Fruit fly (Drosophila melanogaster): ENCODE results near the gene Ir7f.

The Ir7f gene

dm6 chrX:7893411-7894122, 9.7 kb upstream of the Ir7f start, which contains the start of the genes CG45089, ND-MNLL and p115 (continued):
- TF ChIP-seq C15 (GFP tag; IDR thresholded peaks at IDR 0.05) (no peak), GATAe (GFP tag; conservative IDR thresholded peaks at IDR 0.05) (no peak), pfk (GFP tag; optimal IDR thresholded peaks at IDR 0.05) (no peak), CG6854 (GFP tag; optimal IDR thresholded peaks at IDR 0.05) (no peak), bowl (GFP tag; IDR thresholded peaks at IDR 0.05) (no peak), CG18764 (GFP tag; optimal IDR thresholded peaks at IDR 0.05) (peak; percentile 44), ems (GFP tag; optimal IDR thresholded peaks at IDR 0.05) (peak; percentile 10), phol (tag; optimal IDR thresholded peaks at IDR 0.05) (peak; percentile 69), CG4328 (GFP tag; optimal IDR thresholded peaks at IDR 0.05) (peak; percentile 63), Meics (GFP tag; optimal IDR thresholded peaks at IDR 0.05) (peak; percentile 33), Opbp (GFP tag; IDR thresholded peaks at IDR 0.05; ENCODE audit: partially characterized antibody) (no peak; the same call in 2 of the 3 replicates), TFAM (GFP tag; optimal IDR thresholded peaks at IDR 0.05) (no peak), nom (GFP tag; optimal IDR thresholded peaks at IDR 0.05) (no peak), Jarid2 (GFP tag; optimal IDR thresholded peaks at IDR 0.05) (no peak), ato (GFP tag; IDR thresholded peaks at IDR 0.05; ENCODE audit: partially characterized antibody) (no peak), Myb (GFP tag; optimal IDR thresholded peaks at IDR 0.05) (peak; percentile 20), Hand (GFP tag; optimal IDR thresholded peaks at IDR 0.05) (no peak), CG15514 (GFP tag; optimal IDR thresholded peaks at IDR 0.05) (peak; percentile 66), gfzf (GFP tag; optimal IDR thresholded peaks at IDR 0.05) (peak; percentile 12), Doc2 (GFP tag; IDR thresholded peaks at IDR 0.05) (no peak), rib (GFP tag; IDR thresholded peaks at IDR 0.05) (no peak), Hsf (GFP tag; optimal IDR thresholded peaks at IDR 0.05) (peak; percentile 48), lov (optimal IDR thresholded peaks at IDR 0.05) (no peak), lov (GFP tag; IDR thresholded peaks at IDR 0.05) (no peak), CG16863 (GFP tag; optimal IDR thresholded peaks at IDR 0.05) (no peak), ase (GFP tag; IDR thresholded peaks at IDR 0.05) (no peak), Dek (tag; optimal IDR thresholded peaks at IDR 0.05) (peak; percentile 48), Hr78 (GFP tag; optimal IDR thresholded peaks at IDR 0.05) (no peak), CG17568 (GFP tag; optimal IDR thresholded peaks at IDR 0.05) (no peak), CG1529 (GFP tag; optimal IDR thresholded peaks at IDR 0.05) (peak; percentile 6), Lhr (GFP tag; optimal IDR thresholded peaks at IDR 0.05) (no peak), pho (GFP tag; optimal IDR thresholded peaks at IDR 0.05) (peak; percentile 14), CG18011 (GFP tag; optimal IDR thresholded peaks at IDR 0.05) (peak; percentile 29), lilli (GFP tag; optimal IDR thresholded peaks at IDR 0.05) (peak; percentile 81), CG1792 (GFP tag; optimal IDR thresholded peaks at IDR 0.05) (no peak), CG17361 (GFP tag; IDR thresholded peaks at IDR 0.05) (peak; percentile 61), Tbp (GFP tag; optimal IDR thresholded peaks at IDR 0.05) (no peak), CG16813 (GFP tag; IDR thresholded peaks at IDR 0.05; ENCODE audit: partially characterized antibody) (peak; percentile 58), NC2β (GFP tag; optimal IDR thresholded peaks at IDR 0.05) (peak; percentile 12), ind (GFP tag; optimal IDR thresholded peaks at IDR 0.05) (peak; percentile 64), dpn (GFP tag; optimal IDR thresholded peaks at IDR 0.05) (peak; percentile 11 to 68), Aef1 (GFP tag; IDR thresholded peaks at IDR 0.05) (peak; percentile 50; the same call in 2 of the 3 replicates), CG30431 (GFP tag; optimal IDR thresholded peaks at IDR 0.05) (no peak), CrebB (tag; optimal IDR thresholded peaks at IDR 0.05) (no peak), CG12236 (GFP tag; optimal IDR thresholded peaks at IDR 0.05) (no peak), Taf1 (GFP tag; IDR thresholded peaks at IDR 0.05) (no peak), CG17912 (GFP tag; optimal IDR thresholded peaks at IDR 0.05) (no peak), Blimp-1 (GFP tag; optimal IDR thresholded peaks at IDR 0.05) (peak; percentile 45), Spps (tag; optimal IDR thresholded peaks at IDR 0.05) (peak; percentile 9)
